Worm (Caenorhabditis elegans) whole organism, L4/young adult: ENCODE results near the gene C06E4.3.
"Not testable (repeated sequence)": the region's sequence is repeated elsewhere in the genome, so short reads cannot be mapped to it uniquely, and the experiment has no call there.

Experiments used
- W03F9.2 ChIP-seq: fragments of 150-350 bp; optimal IDR thresholded peaks from 2 replicates; lab custom pipeline; 2014; ENCODE audit warnings: missing biosample characterization, missing genetic modification characterization
- dao-5 ChIP-seq: sonication (generic microtip); optimal IDR thresholded peaks from 2 replicates; lab custom pipeline; 2016; ENCODE audit warnings: missing genotype, missing genetic modification characterization, moderate library complexity, missing compliant biosample characterization
- him-1 ChIP-seq: sonication (generic microtip); optimal IDR thresholded peaks from 2 replicates; lab custom pipeline; 2016; ENCODE audit warnings: missing genotype, missing genetic modification reagents, missing genetic modification characterization, missing compliant biosample characterization

Gene C06E4.3

ce11 chrIV:7236248-7236772 lies 24.4 kb upstream of the C06E4.3 start:
- TF ChIP-seq dao-5 (tag; lab: Kevin White, UChicago) (no peak), him-1 (no peak), W03F9.2 (no peak)

ce11 chrIV:7237668-7238214 lies 22.9 kb upstream of the C06E4.3 start, which contains the start of gene elo-3:
Gene elo-3 (plus strand): TSS chrIV:7237718.
- TF ChIP-seq him-1 (no peak), W03F9.2 (no peak), dao-5 (tag; lab: Kevin White, UChicago) (no peak)

- TF ChIP-seq him-1 (no peak), dao-5 (tag; lab: Kevin White, UChicago) (no peak), W03F9.2 (no peak)
These were observed 20.1 kb upstream of the C06E4.3 start for ce11 chrIV:7240564-7240963.

ce11 chrIV:7242220-7242789 lies 18.4 kb upstream of the C06E4.3 start, which contains the start of gene gstk-2:
Gene gstk-2 (minus strand): TSS chrIV:7242270.
- TF ChIP-seq W03F9.2 (no peak), dao-5 (tag; lab: Kevin White, UChicago) (no peak), him-1 (no peak)

- TF ChIP-seq W03F9.2 (no peak), him-1 (no peak), dao-5 (tag; lab: Kevin White, UChicago) (no peak)
These were observed 16.8 kb upstream of the C06E4.3 start, which contains the start of gene afmd-1 for ce11 chrIV:7243913-7244312. Gene afmd-1 (plus strand): TSS chrIV:7244228.

ce11 chrIV:7245592-7245991 lies 15.1 kb upstream of the C06E4.3 start:
- TF ChIP-seq W03F9.2 (no peak), him-1 (no peak), dao-5 (tag; lab: Kevin White, UChicago) (no peak)

ce11 chrIV:7246553-7246952 lies 14.1 kb upstream of the C06E4.3 start, which contains the start of gene col-114:
Gene col-114 (minus strand): TSS chrIV:7246653.
- no peak for TF ChIP-seq him-1
- TF ChIP-seq W03F9.2 = no peak
- no peak for TF ChIP-seq dao-5 (tag; lab: Kevin White, UChicago)

- not testable (repeated sequence) for TF ChIP-seq W03F9.2; dao-5 (tag; lab: Kevin White, UChicago); him-1
These were observed 13.4 kb upstream of the C06E4.3 start, which contains the start of gene D2024.1 for ce11 chrIV:7247243-7247642. Gene D2024.1 (plus strand): TSS chrIV:7247543.

ce11 chrIV:7250158-7250557 lies 10.5 kb upstream of the C06E4.3 start, which contains the start of gene D2024.18:
Gene D2024.18 (plus strand): TSS chrIV:7250458.
- TF ChIP-seq him-1 (no peak), W03F9.2 (no peak), dao-5 (tag; lab: Kevin White, UChicago) (no peak)

ce11 chrIV:7253271-7253670 lies 7.4 kb upstream of the C06E4.3 start:
- TF ChIP-seq W03F9.2 (no peak), him-1 (no peak), dao-5 (tag; lab: Kevin White, UChicago) (no peak)

- TF ChIP-seq W03F9.2; him-1; dao-5 (tag; lab: Kevin White, UChicago): not testable (repeated sequence)
These were observed 6.0 kb upstream of the C06E4.3 start, which contains the start of gene C06E4.5 for ce11 chrIV:7254690-7255089. Gene C06E4.5 (plus strand): TSS chrIV:7254990.

ce11 chrIV:7258253-7258652 lies 2.4 kb upstream of the C06E4.3 start, which contains the start of gene C06E4.6:
Gene C06E4.6 (minus strand): TSS chrIV:7258303.
- no peak for TF ChIP-seq him-1

ce11 chrIV:7263137-7263536 lies 2.5 kb downstream of the C06E4.3 start, which contains the start of gene glb-2:
Gene glb-2 (minus strand): TSS chrIV:7263237.
- TF ChIP-seq him-1 (no peak), W03F9.2 (no peak), dao-5 (tag; lab: Kevin White, UChicago) (no peak)

- TF ChIP-seq him-1 = no peak
- TF ChIP-seq W03F9.2 = no peak
- TF ChIP-seq dao-5 (tag; lab: Kevin White, UChicago) = no peak
These were observed 14.4 kb downstream of the C06E4.3 start for ce11 chrIV:7274969-7275548.

ce11 chrIV:7276661-7277060 lies 16.0 kb downstream of the C06E4.3 start, which contains the start of gene C06E4.2:
Gene C06E4.2 (plus strand): TSS chrIV:7276961.
- TF ChIP-seq him-1 (no peak), dao-5 (tag; lab: Kevin White, UChicago) (no peak), W03F9.2 (no peak)
